Fruit fly (Drosophila melanogaster) whole organism, wandering third instar larva: ENCODE data around the gene CG11550.

Source experiments
- Myc ChIP-seq: fragments of >200 bp; optimal IDR thresholded peaks from 2 replicates; lab custom pipeline; 2017
- usp ChIP-seq: fragments of >200 bp; optimal IDR thresholded peaks from 2 replicates; lab custom pipeline; 2017; ENCODE audit warnings: missing biosample characterization, missing genetic modification characterization

DNA sequence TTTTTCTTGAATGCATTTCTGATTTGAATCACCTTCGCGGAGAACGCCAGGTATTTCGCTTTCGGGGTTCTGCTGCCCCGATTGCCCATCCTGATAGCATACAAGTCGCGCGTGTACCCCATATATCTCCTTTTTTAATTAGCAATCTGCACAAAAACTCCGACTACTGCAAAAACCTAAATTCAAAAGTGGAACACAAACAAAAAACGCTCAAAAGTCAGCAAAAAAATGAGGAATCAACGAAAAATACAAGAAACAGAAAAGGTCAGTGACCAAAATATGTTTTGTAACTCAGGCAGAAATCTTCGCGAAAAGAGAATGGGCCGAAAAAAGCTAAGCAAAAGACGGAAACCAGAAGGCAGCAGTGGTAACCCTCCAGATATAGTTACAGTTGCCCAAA lies 36.6 kb upstream of the CG11550 start:
- no peak for TF ChIP-seq Myc (lab: Kevin White, UChicago)
- no peak for TF ChIP-seq usp (GFP tag; lab: Kevin White, UChicago)
